Worm (Caenorhabditis elegans) whole organism, L4 larva: ENCODE results near the gene F25B4.4.

Experiments used
- Y105C5A.15 ChIP-seq: fragments of 200-800 bp; sonication (Bioruptor generic); IDR thresholded peaks from 2 replicates; pipeline ENCODE4 v1.3.6; 2022; ENCODE audit warnings: missing genetic modification characterization, missing compliant biosample characterization
- aly-2 ChIP-seq: sonication (generic microtip); optimal IDR thresholded peaks from 2 replicates; lab custom pipeline; 2018; ENCODE audit warnings: missing biosample characterization, missing genetic modification characterization
- ama-1 ChIP-seq: fragments of 150-350 bp; optimal IDR thresholded peaks from 2 replicates; lab custom pipeline; 2014; ENCODE audit warnings: inconsistent platforms, mixed read lengths
- egl-27 ChIP-seq: sonication (generic microtip); optimal IDR thresholded peaks from 3 replicates; lab custom pipeline; 2017; ENCODE audit warnings: missing biosample characterization, missing genetic modification reagents, missing genetic modification characterization
- mes-2 ChIP-seq: sonication (generic microtip); optimal IDR thresholded peaks from 2 replicates; lab custom pipeline; 2016; ENCODE audit warnings: missing genotype, mild to moderate bottlenecking, missing genetic modification characterization, missing compliant biosample characterization; ENCODE audit not compliant: poor library complexity, severe bottlenecking
- nhr-10 ChIP-seq: fragments of 150-350 bp; optimal IDR thresholded peaks from 2 replicates; lab custom pipeline; 2014; ENCODE audit warnings: missing biosample characterization, missing genetic modification characterization
- nhr-76 ChIP-seq: fragments of 150-350 bp; optimal IDR thresholded peaks from 2 replicates; lab custom pipeline; 2014; ENCODE audit warnings: missing biosample characterization, missing genetic modification characterization
- unc-39 ChIP-seq: sonication (generic microtip); optimal IDR thresholded peaks from 2 replicates; lab custom pipeline; 2017; ENCODE audit warnings: missing biosample characterization, missing genetic modification characterization
- zfp-3 ChIP-seq: fragments of 200-800 bp; sonication (Bioruptor generic); conservative IDR thresholded peaks from 2 replicates; pipeline ENCODE4 v1.3.6; 2022; ENCODE audit warnings: missing genetic modification reagents, missing genetic modification characterization, missing compliant biosample characterization

ce11 chrV:5666036-5666729 lies 18.5 kb upstream of the F25B4.4 start, which contains the start of gene C14C11.7:
- TF ChIP-seq ama-1 (lab: Kevin White, UChicago) (no peak), egl-27 (tag; lab: Kevin White, UChicago) (no peak), nhr-10 (tag; lab: Kevin White, UChicago) (no peak), mes-2 (no peak), zfp-3 (no peak), Y105C5A.15 (GFP tag; lab: Robert Waterston, UW) (no peak), unc-39 (no peak), nhr-76 (tag; lab: Kevin White, UChicago) (no peak), aly-2 (tag; lab: Kevin White, UChicago) (no peak)
